Fruit fly (Drosophila melanogaster): Measurements from ENCODE around the gene CG42327.

Gene CG42327

dm6 chr3R:11673955-11674663, 18.2 kb downstream of the CG42327 start, which contains the start of gene CG14715 (continued):
- TF ChIP-seq Hmx (GFP tag; optimal IDR thresholded peaks at IDR 0.05) (no peak), her (GFP tag; optimal IDR thresholded peaks at IDR 0.05) (no peak), wor (GFP tag; IDR thresholded peaks at IDR 0.05) (no peak), Awh (GFP tag; IDR thresholded peaks at IDR 0.05) (no peak), H2.0 (GFP tag; IDR thresholded peaks at IDR 0.05) (peak; percentile 47; the same call in 1 of the 2 replicates), dimm (GFP tag; IDR thresholded peaks at IDR 0.05) (no peak), ftz-f1 (GFP tag; optimal IDR thresholded peaks at IDR 0.05) (no peak), sc (optimal IDR thresholded peaks at IDR 0.05) (no peak), sc (GFP tag; optimal IDR thresholded peaks at IDR 0.05) (no peak), tup (GFP tag; optimal IDR thresholded peaks at IDR 0.05) (no peak), zfh2 (GFP tag; optimal IDR thresholded peaks at IDR 0.05) (peak; percentile 39), CG2202 (tag; optimal IDR thresholded peaks at IDR 0.05) (no peak), nmo (GFP tag; optimal IDR thresholded peaks at IDR 0.05) (peak; percentile 74), CG8944 (GFP tag; optimal IDR thresholded peaks at IDR 0.05) (peak; percentile 35), CG6854 (GFP tag; optimal IDR thresholded peaks at IDR 0.05) (no peak), CkIIα-i1 (GFP tag; IDR thresholded peaks at IDR 0.05) (no peak), Stat92E (GFP tag; optimal IDR thresholded peaks at IDR 0.05) (no peak), CG18619 (GFP tag; optimal IDR thresholded peaks at IDR 0.05) (no peak), knrl (GFP tag; IDR thresholded peaks at IDR 0.05; ENCODE audit: partially characterized antibody) (peak; percentile 65), D (optimal IDR thresholded peaks at IDR 0.05) (no peak), D (GFP tag; optimal IDR thresholded peaks at IDR 0.05) (no peak), CG12391 (tag; optimal IDR thresholded peaks at IDR 0.05) (peak; percentile 76), Fer1 (GFP tag; optimal IDR thresholded peaks at IDR 0.05) (peak; percentile 7), bowl (GFP tag; IDR thresholded peaks at IDR 0.05) (no peak), CoRest (tag; optimal IDR thresholded peaks at IDR 0.05) (peak; percentile 60), slbo (GFP tag; IDR thresholded peaks at IDR 0.05) (peak; percentile 49; the same call in 1 of the 2 replicates), gt (GFP tag; IDR thresholded peaks at IDR 0.05) (no peak), z (GFP tag; IDR thresholded peaks at IDR 0.05) (no peak), NC2α (GFP tag; optimal IDR thresholded peaks at IDR 0.05) (no peak), pb (GFP tag; optimal IDR thresholded peaks at IDR 0.05) (no peak), CG30403 (GFP tag; optimal IDR thresholded peaks at IDR 0.05) (peak; percentile 72), CG2120 (GFP tag; optimal IDR thresholded peaks at IDR 0.05) (peak; percentile 67), dmrt99B (tag; optimal IDR thresholded peaks at IDR 0.05) (peak; percentile 5), CG12769 (tag; optimal IDR thresholded peaks at IDR 0.05) (no peak), CG13624 (GFP tag; optimal IDR thresholded peaks at IDR 0.05) (peak; percentile 51), tgo (GFP tag; IDR thresholded peaks at IDR 0.05) (peak; percentile 69), CG6683 (GFP tag; optimal IDR thresholded peaks at IDR 0.05) (no peak), CG17912 (GFP tag; optimal IDR thresholded peaks at IDR 0.05) (no peak), ash1 (GFP tag; optimal IDR thresholded peaks at IDR 0.05) (no peak), ro (GFP tag; IDR thresholded peaks at IDR 0.05) (no peak), CG6765 (GFP tag; optimal IDR thresholded peaks at IDR 0.05) (no peak), CG14014 (GFP tag; IDR thresholded peaks at IDR 0.05) (peak; percentile 13; the same call in 1 of the 2 replicates), Xbp1 (GFP tag; optimal IDR thresholded peaks at IDR 0.05) (peak; percentile 67), Sin3A (optimal IDR thresholded peaks at IDR 0.05) (peak; percentile 25), esg (GFP tag; conservative IDR thresholded peaks at IDR 0.05) (no peak; the same call in 1 of the 2 replicates), crp (GFP tag; optimal IDR thresholded peaks at IDR 0.05) (no peak), CG10209 (GFP tag; optimal IDR thresholded peaks at IDR 0.05) (no peak), Rfx (GFP tag; IDR thresholded peaks at IDR 0.05) (peak; percentile 55; the same call in 1 of the 2 replicates), gcm (GFP tag; optimal IDR thresholded peaks at IDR 0.05) (peak; percentile 23), CG7372 (GFP tag; IDR thresholded peaks at IDR 0.05) (no peak), Bteb2 (GFP tag; optimal IDR thresholded peaks at IDR 0.05) (no peak)
